Fruit fly (Drosophila melanogaster): ENCODE results near the gene GatB.

Gene GatB

DNA sequence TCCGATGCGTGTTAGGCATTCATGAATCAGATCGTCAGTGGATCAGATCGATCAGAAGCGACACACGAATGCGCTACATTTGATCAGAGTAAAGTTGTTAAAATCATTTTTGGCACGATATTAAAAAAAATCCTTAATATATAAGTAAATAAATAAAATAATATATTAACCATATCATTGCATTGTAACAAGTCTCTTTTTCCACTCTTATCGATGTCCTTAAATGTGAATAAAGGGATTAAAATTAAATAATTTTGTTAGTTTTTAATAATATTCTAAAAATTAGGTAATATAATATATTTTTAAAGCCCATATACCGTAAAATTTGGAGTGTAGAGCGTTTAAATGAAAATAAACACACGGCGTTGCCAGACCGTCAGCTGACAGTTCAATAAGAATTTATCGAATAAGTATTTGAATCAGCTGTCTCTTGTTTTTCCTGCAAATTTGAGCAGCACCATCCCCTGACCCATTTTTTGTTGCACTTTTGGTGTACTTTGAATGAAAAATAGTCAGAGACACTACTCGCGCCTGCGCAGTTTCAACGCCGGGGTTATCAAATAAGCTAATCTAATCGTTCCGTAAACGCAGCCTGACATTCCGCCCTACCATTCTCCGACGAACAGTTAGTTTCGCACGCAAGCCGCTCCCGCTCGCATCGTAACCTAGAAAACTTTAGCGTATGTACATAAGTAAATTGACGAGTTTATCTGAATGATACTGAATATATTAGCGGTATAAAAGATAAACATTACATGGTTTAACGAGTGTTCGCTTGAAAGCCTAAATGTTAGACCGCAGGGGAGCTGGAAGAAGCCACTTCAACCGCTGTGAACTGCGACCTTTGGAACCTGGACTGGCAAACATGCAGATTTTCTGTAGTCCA is 22.1 kb upstream of the GatB start, which contains the start of the genes p38a and CG6178:
TSS of gene p38a (minus strand) at position 398 of the 886 bp plus-strand sequence.
TSS of gene CG6178 (plus strand) at position 424 of the 886 bp plus-strand sequence.
- TF ChIP-seq Pif1A (GFP tag; optimal IDR thresholded peaks at IDR 0.05) (peak; percentile 91), fd96Ca (GFP tag; IDR thresholded peaks at IDR 0.05) (peak; percentile 95), rn (GFP tag; IDR thresholded peaks at IDR 0.05) (peak; percentile 97), Ets98B (GFP tag; IDR thresholded peaks at IDR 0.05) (peak; percentile 97), CG34367 (tag; optimal IDR thresholded peaks at IDR 0.05) (peak; percentile 94), CG13204 (GFP tag; optimal IDR thresholded peaks at IDR 0.05) (peak; percentile 89), CG10348 (GFP tag; IDR thresholded peaks at IDR 0.05) (peak; percentile 91), Snoo (tag; optimal IDR thresholded peaks at IDR 0.05) (peak; percentile 98), CG14655 (GFP tag; optimal IDR thresholded peaks at IDR 0.05) (peak; percentile 99), D1 (tag; optimal IDR thresholded peaks at IDR 0.05) (no peak), Pif1B (GFP tag; optimal IDR thresholded peaks at IDR 0.05) (peak; percentile 97), EcR (GFP tag; optimal IDR thresholded peaks at IDR 0.05) (peak; percentile 63), gl (tag; optimal IDR thresholded peaks at IDR 0.05) (peak; percentile 74), CG12605 (GFP tag; IDR thresholded peaks at IDR 0.05) (peak; percentile 89), CG4496 (GFP tag; IDR thresholded peaks at IDR 0.05) (peak; percentile 97), CG32121 (GFP tag; IDR thresholded peaks at IDR 0.05) (peak; percentile 98), CG8159 (tag; optimal IDR thresholded peaks at IDR 0.05) (peak; percentile 99), CG9948 (tag; optimal IDR thresholded peaks at IDR 0.05) (peak; percentile 99), CG17806 (tag; optimal IDR thresholded peaks at IDR 0.05) (peak; percentile 98), CG15710 (tag; optimal IDR thresholded peaks at IDR 0.05) (peak; percentile 99), CG8301 (tag; optimal IDR thresholded peaks at IDR 0.05) (peak; percentile 98)

DNA sequence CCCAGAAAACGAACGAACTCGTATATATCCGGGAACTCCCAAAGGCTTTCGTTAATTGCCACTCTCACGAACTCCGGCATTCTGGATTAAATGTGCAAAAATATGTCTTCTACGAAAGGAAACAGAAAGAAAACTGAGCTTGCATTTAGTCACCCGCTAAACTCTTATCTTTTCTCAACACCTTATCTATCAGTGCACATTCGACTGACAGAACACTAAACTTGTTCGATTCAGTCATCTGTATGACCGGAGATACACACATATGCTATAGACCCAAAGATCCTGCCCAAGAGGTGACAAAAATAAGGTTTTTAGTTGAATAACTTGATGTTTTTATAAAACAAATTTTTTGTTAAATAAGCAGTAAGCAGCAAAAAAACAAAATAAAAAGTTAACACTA is 20.0 kb upstream of the GatB start, which contains the start of gene p38c:
TSS of gene p38c (minus strand) at position 101 of the 400 bp plus-strand sequence.
- TF ChIP-seq CG17806 (tag; optimal IDR thresholded peaks at IDR 0.05) (no peak), gl (tag; optimal IDR thresholded peaks at IDR 0.05) (no peak), CG4496 (GFP tag; IDR thresholded peaks at IDR 0.05) (no peak), CG14655 (GFP tag; optimal IDR thresholded peaks at IDR 0.05) (no peak), EcR (GFP tag; optimal IDR thresholded peaks at IDR 0.05) (no peak), rn (GFP tag; IDR thresholded peaks at IDR 0.05) (no peak)

DNA sequence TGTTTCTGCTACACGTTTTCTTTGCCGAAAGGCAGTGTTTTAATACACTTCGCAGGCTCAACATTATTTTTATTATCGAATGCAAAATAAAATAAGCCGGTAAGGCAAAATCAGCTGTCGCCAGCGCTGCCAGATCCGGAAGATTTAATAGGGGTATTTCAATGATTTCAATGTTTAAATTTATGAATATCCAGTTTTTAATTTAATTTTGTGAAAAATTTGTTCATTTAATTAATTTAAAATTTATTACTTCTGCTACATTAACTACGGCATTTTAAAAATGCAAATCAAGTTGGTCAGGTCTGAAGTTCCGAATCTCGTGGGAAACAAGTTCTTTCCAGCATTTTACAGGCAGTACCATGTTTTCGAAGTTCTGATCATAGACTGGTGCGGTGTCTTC is 18.8 kb upstream of the GatB start, which contains the start of gene Slimp:
TSS of gene Slimp (minus strand) at position 130 of the 400 bp plus-strand sequence.
- TF ChIP-seq Pif1B (GFP tag; optimal IDR thresholded peaks at IDR 0.05) (peak; percentile 2), CG32121 (GFP tag; IDR thresholded peaks at IDR 0.05) (0 out of 2 replicates have a peak, but pooled peaks have one; percentile 19), CG12605 (GFP tag; IDR thresholded peaks at IDR 0.05) (no peak), EcR (GFP tag; optimal IDR thresholded peaks at IDR 0.05) (no peak), Pif1A (GFP tag; optimal IDR thresholded peaks at IDR 0.05) (peak; percentile 47), CG8159 (tag; optimal IDR thresholded peaks at IDR 0.05) (no peak)

DNA sequence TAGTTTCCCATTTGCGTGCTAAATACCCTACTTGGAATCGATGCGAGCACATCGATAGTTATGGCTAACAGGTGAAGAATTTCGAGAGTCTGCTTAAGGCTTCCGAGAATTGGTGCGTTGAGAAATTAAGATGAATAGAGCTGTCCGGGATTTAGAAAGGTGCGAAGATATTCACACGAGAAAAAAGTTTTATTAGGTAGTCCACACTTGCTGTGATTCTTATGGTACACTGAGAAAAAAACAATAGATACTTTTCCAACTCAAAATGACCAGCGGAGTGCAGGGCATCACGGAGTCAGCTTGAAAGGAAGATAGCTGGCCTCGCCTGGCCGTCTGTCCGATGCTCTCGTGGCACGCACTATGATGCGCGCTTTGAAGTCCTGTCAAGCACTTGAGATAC is 14.5 kb upstream of the GatB start:
- TF ChIP-seq CG12605 (GFP tag; IDR thresholded peaks at IDR 0.05), result no peak
- 0 out of 2 replicates have a peak, but pooled peaks have one; percentile 7 for TF ChIP-seq CG32121 (GFP tag; IDR thresholded peaks at IDR 0.05)
- no peak for TF ChIP-seq Snoo (tag; optimal IDR thresholded peaks at IDR 0.05)
- peak; percentile 79 for TF ChIP-seq CG17806 (tag; optimal IDR thresholded peaks at IDR 0.05)
- peak; percentile 62 for TF ChIP-seq Pif1B (GFP tag; optimal IDR thresholded peaks at IDR 0.05)
- TF ChIP-seq CG4496 (GFP tag; IDR thresholded peaks at IDR 0.05), result peak; percentile 62; the same call in 2 of the 3 replicates
- TF ChIP-seq CG34367 (tag; optimal IDR thresholded peaks at IDR 0.05), result peak; percentile 70
- TF ChIP-seq EcR (GFP tag; optimal IDR thresholded peaks at IDR 0.05), result no peak
- TF ChIP-seq CG13204 (GFP tag; optimal IDR thresholded peaks at IDR 0.05), result no peak
- TF ChIP-seq CG14655 (GFP tag; optimal IDR thresholded peaks at IDR 0.05), result peak; percentile 90
- peak; percentile 75 for TF ChIP-seq CG8159 (tag; optimal IDR thresholded peaks at IDR 0.05)
- peak; percentile 47 for TF ChIP-seq D1 (tag; optimal IDR thresholded peaks at IDR 0.05)
- peak; percentile 78 for TF ChIP-seq Pif1A (GFP tag; optimal IDR thresholded peaks at IDR 0.05)
- TF ChIP-seq CG10348 (GFP tag; IDR thresholded peaks at IDR 0.05), result no peak
- peak; percentile 72; the same call in 2 of the 3 replicates for TF ChIP-seq fd96Ca (GFP tag; IDR thresholded peaks at IDR 0.05)
- TF ChIP-seq CG15710 (tag; optimal IDR thresholded peaks at IDR 0.05), result peak; percentile 74
- TF ChIP-seq rn (GFP tag; IDR thresholded peaks at IDR 0.05), result no peak
- peak; percentile 17; the same call in 1 of the 2 replicates for TF ChIP-seq Ets98B (GFP tag; IDR thresholded peaks at IDR 0.05)
- TF ChIP-seq CG8301 (tag; optimal IDR thresholded peaks at IDR 0.05), result peak; percentile 86
- peak; percentile 85 for TF ChIP-seq CG9948 (tag; optimal IDR thresholded peaks at IDR 0.05)
- TF ChIP-seq gl (tag; optimal IDR thresholded peaks at IDR 0.05), result peak; percentile 60

DNA sequence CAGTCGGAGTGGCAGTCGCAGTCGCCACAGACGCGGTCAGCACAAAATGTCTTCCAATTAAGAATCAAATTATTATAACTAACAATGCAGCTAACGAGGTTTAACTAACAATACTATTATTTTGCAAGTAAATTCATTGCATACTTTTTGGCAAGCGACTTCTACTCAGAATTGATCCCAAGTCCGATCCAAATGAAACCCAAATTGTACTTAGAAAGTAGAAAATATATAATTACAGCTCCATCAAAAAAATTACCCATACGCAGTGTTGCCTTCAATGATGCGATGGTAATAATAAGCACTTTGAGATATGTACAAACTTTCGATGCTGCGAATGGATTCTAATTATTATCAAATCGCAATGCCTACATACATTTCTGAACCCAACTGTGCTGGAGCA is 13.7 kb upstream of the GatB start:
- TF ChIP-seq CG8301 (tag; optimal IDR thresholded peaks at IDR 0.05) (peak; percentile 64), Pif1B (GFP tag; optimal IDR thresholded peaks at IDR 0.05) (peak; percentile 67), Ets98B (GFP tag; IDR thresholded peaks at IDR 0.05) (no peak), CG34367 (tag; optimal IDR thresholded peaks at IDR 0.05) (peak; percentile 54), CG9948 (tag; optimal IDR thresholded peaks at IDR 0.05) (peak; percentile 53), CG13204 (GFP tag; optimal IDR thresholded peaks at IDR 0.05) (no peak), CG4496 (GFP tag; IDR thresholded peaks at IDR 0.05) (no peak), rn (GFP tag; IDR thresholded peaks at IDR 0.05) (no peak), fd96Ca (GFP tag; IDR thresholded peaks at IDR 0.05) (peak; percentile 30; the same call in 1 of the 3 replicates), D1 (tag; optimal IDR thresholded peaks at IDR 0.05) (no peak), EcR (GFP tag; optimal IDR thresholded peaks at IDR 0.05) (no peak), CG12605 (GFP tag; IDR thresholded peaks at IDR 0.05) (no peak), Snoo (tag; optimal IDR thresholded peaks at IDR 0.05) (peak; percentile 26), CG10348 (GFP tag; IDR thresholded peaks at IDR 0.05) (no peak), CG32121 (GFP tag; IDR thresholded peaks at IDR 0.05) (no peak), CG17806 (tag; optimal IDR thresholded peaks at IDR 0.05) (peak; percentile 32), Pif1A (GFP tag; optimal IDR thresholded peaks at IDR 0.05) (peak; percentile 68), CG15710 (tag; optimal IDR thresholded peaks at IDR 0.05) (peak; percentile 53), CG8159 (tag; optimal IDR thresholded peaks at IDR 0.05) (peak; percentile 60), gl (tag; optimal IDR thresholded peaks at IDR 0.05) (no peak), CG14655 (GFP tag; optimal IDR thresholded peaks at IDR 0.05) (peak; percentile 84)

All from whole organism, pupa.